Fruit fly (Drosophila melanogaster) whole organism, adult: ENCODE data around the gene ome.

Source experiments
- CG11617 ChIP-seq: fragments of 200-800 bp; sonication (Bioruptor generic); optimal IDR thresholded peaks from 2 replicates; lab custom pipeline; 2017; ENCODE audit warnings: mild to moderate bottlenecking, missing biosample characterization, missing genetic modification reagents, missing genetic modification characterization
- CG14711 ChIP-seq: fragments of 200-800 bp; sonication (Bioruptor generic); optimal IDR thresholded peaks from 2 replicates; lab custom pipeline; 2018; ENCODE audit warnings: missing biosample characterization, mild to moderate bottlenecking, missing genetic modification characterization, moderate library complexity
- CG1620 ChIP-seq: fragments of 200-800 bp; sonication (Bioruptor generic); optimal IDR thresholded peaks from 2 replicates; lab custom pipeline; 2016; ENCODE audit warnings: missing biosample characterization, missing genetic modification characterization
- CG7045 ChIP-seq: fragments of 200-800 bp; sonication (Bioruptor generic); optimal IDR thresholded peaks from 2 replicates; lab custom pipeline; 2017; ENCODE audit warnings: missing biosample characterization, mild to moderate bottlenecking, missing genetic modification characterization
- Clk ChIP-seq: fragments of 200-800 bp; sonication (Bioruptor generic); optimal IDR thresholded peaks from 2 replicates; lab custom pipeline; 2017; ENCODE audit warnings: missing biosample characterization, missing genetic modification characterization
- Crg-1 ChIP-seq: fragments of 200-800 bp; sonication (Bioruptor generic); optimal IDR thresholded peaks from 2 replicates; lab custom pipeline; 2016; ENCODE audit warnings: missing biosample characterization, missing genetic modification characterization
- Hr96 ChIP-seq: fragments of 200-800 bp; sonication (Bioruptor generic); optimal IDR thresholded peaks from 2 replicates; lab custom pipeline; 2016; ENCODE audit warnings: missing biosample characterization, missing genetic modification characterization
- bab1 ChIP-seq: fragments of 200-800 bp; sonication (Bioruptor generic); optimal IDR thresholded peaks from 3 replicates; lab custom pipeline; 2019; ENCODE audit warnings: missing biosample characterization, mild to moderate bottlenecking, missing genetic modification characterization, moderate library complexity
- cic ChIP-seq: fragments of 200-800 bp; sonication (Bioruptor generic); optimal IDR thresholded peaks from 2 replicates; lab custom pipeline; 2017; ENCODE audit warnings: missing biosample characterization, mild to moderate bottlenecking, missing genetic modification characterization, moderate library complexity
- kay ChIP-seq: fragments of 200-800 bp; sonication (Bioruptor generic); peaks from one replicate; lab custom pipeline; 2016; ENCODE audit warnings: missing biosample characterization, missing genetic modification characterization, borderline replicate concordance
- ovo ChIP-seq: fragments of 200-800 bp; sonication (Bioruptor generic); optimal IDR thresholded peaks from 2 replicates; lab custom pipeline; 2016; ENCODE audit warnings: missing biosample characterization, missing genetic modification characterization
- pad ChIP-seq: fragments of 200-800 bp; sonication (Bioruptor generic); optimal IDR thresholded peaks from 3 replicates; lab custom pipeline; 2017; ENCODE audit warnings: missing biosample characterization, missing genetic modification characterization, mild to moderate bottlenecking, moderate library complexity, missing genetic modification reagents

DNA sequence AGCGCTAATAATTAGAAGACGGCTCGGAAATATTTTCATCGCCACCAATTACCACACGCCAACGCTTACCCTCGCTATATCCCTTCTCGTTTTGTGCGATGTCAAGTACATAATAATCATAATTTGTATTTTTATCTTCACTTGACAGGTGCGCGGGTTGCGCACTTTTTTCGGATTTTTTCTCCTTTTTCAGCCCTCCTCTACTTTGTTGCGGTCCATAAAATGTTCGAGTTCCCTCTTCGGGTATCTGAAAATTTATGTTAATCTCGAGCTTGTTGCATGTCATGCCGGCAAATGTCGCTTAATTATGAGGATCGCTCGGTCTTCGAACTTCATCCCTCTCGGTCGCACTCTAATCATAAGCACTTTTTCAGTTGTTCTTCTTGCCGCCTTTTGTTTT lies 27.5 kb upstream of the ome start:
- TF ChIP-seq ovo (GFP tag; lab: Kevin White, UChicago) (no peak), CG11617 (GFP tag; lab: Kevin White, UChicago) (no peak), CG1620 (GFP tag; lab: Kevin White, UChicago) (no peak), Crg-1 (GFP tag; lab: Kevin White, UChicago) (no peak), pad (GFP tag; lab: Kevin White, UChicago) (no peak), CG14711 (tag; lab: Kevin White, UChicago) (no peak), CG7045 (GFP tag; lab: Kevin White, UChicago) (no peak), cic (GFP tag; lab: Kevin White, UChicago) (no peak), Clk (GFP tag; lab: Kevin White, UChicago) (no peak), Hr96 (no peak), bab1 (GFP tag; lab: Kevin White, UChicago) (no peak), kay (GFP tag; lab: Kevin White, UChicago) (no peak)
